Fruit fly (Drosophila melanogaster) Kc167 (cell line): ENCODE measurements around the gene CG6650.

ENCODE experiments used
- h ChIP-seq: fragments of >200 bp; optimal IDR thresholded peaks from 3 replicates; lab custom pipeline; 2018; ENCODE audit warnings: missing external identifiers
- insv ChIP-seq: fragments of >200 bp; optimal IDR thresholded peaks from 3 replicates; lab custom pipeline; 2018; ENCODE audit warnings: missing external identifiers
- psq ChIP-seq: fragments of >200 bp; optimal IDR thresholded peaks from 2 replicates; lab custom pipeline; 2017; ENCODE audit warnings: missing external identifiers
- ttk ChIP-seq: sonication (Bioruptor generic); optimal IDR thresholded peaks from 2 replicates; lab custom pipeline; 2017; ENCODE audit warnings: missing external identifiers

- no peak for TF ChIP-seq h (lab: Kevin White, UChicago)
- TF ChIP-seq psq (lab: Kevin White, UChicago): no peak
- TF ChIP-seq ttk (lab: Kevin White, UChicago): no peak
- TF ChIP-seq insv (lab: Kevin White, UChicago): no peak
Observed at dm6 chr3L:13996992-13997391, 34.3 kb upstream of the CG6650 start, which contains the start of gene CG17361.
